Fruit fly (Drosophila melanogaster) whole organism, adult: ENCODE data around the gene Met.

Experiments used
- CG11617 ChIP-seq: fragments of 200-800 bp; sonication (Bioruptor generic); optimal IDR thresholded peaks from 2 replicates; lab custom pipeline; 2017; ENCODE audit warnings: mild to moderate bottlenecking, missing biosample characterization, missing genetic modification reagents, missing genetic modification characterization
- CG12768 ChIP-seq: fragments of 200-800 bp; sonication (Bioruptor generic); optimal IDR thresholded peaks from 2 replicates; lab custom pipeline; 2017; ENCODE audit warnings: missing biosample characterization, missing genetic modification characterization, mild to moderate bottlenecking, moderate library complexity, missing genetic modification reagents
- CG14711 ChIP-seq: fragments of 200-800 bp; sonication (Bioruptor generic); optimal IDR thresholded peaks from 2 replicates; lab custom pipeline; 2018; ENCODE audit warnings: missing biosample characterization, mild to moderate bottlenecking, missing genetic modification characterization, moderate library complexity
- CG1620 ChIP-seq: fragments of 200-800 bp; sonication (Bioruptor generic); optimal IDR thresholded peaks from 2 replicates; lab custom pipeline; 2016; ENCODE audit warnings: missing biosample characterization, missing genetic modification characterization
- CG33017 ChIP-seq: fragments of 200-800 bp; sonication (Bioruptor generic); optimal IDR thresholded peaks from 2 replicates; lab custom pipeline; 2018; ENCODE audit warnings: missing biosample characterization, mild to moderate bottlenecking, missing genetic modification characterization, moderate library complexity
- CG5204 ChIP-seq: fragments of 200-800 bp; sonication (Bioruptor generic); optimal IDR thresholded peaks from 2 replicates; lab custom pipeline; 2016; ENCODE audit warnings: missing biosample characterization, missing genetic modification characterization
- CG7045 ChIP-seq: fragments of 200-800 bp; sonication (Bioruptor generic); optimal IDR thresholded peaks from 2 replicates; lab custom pipeline; 2017; ENCODE audit warnings: missing biosample characterization, mild to moderate bottlenecking, missing genetic modification characterization
- CG7101 ChIP-seq: fragments of 200-800 bp; sonication (Bioruptor generic); optimal IDR thresholded peaks from 2 replicates; lab custom pipeline; 2018; ENCODE audit warnings: missing biosample characterization, mild to moderate bottlenecking, missing genetic modification characterization, moderate library complexity
- Clk ChIP-seq: fragments of 200-800 bp; sonication (Bioruptor generic); optimal IDR thresholded peaks from 2 replicates; lab custom pipeline; 2017; ENCODE audit warnings: missing biosample characterization, missing genetic modification characterization
- Crg-1 ChIP-seq: fragments of 200-800 bp; sonication (Bioruptor generic); optimal IDR thresholded peaks from 2 replicates; lab custom pipeline; 2016; ENCODE audit warnings: missing biosample characterization, missing genetic modification characterization
- Hr96 ChIP-seq: fragments of 200-800 bp; sonication (Bioruptor generic); optimal IDR thresholded peaks from 2 replicates; lab custom pipeline; 2016; ENCODE audit warnings: missing biosample characterization, missing genetic modification characterization
- Mnt ChIP-seq: fragments of 200-800 bp; sonication (Bioruptor generic); optimal IDR thresholded peaks from 2 replicates; lab custom pipeline; 2016; ENCODE audit warnings: missing biosample characterization, mild to moderate bottlenecking, missing genetic modification characterization
- bab1 ChIP-seq: fragments of 200-800 bp; sonication (Bioruptor generic); optimal IDR thresholded peaks from 3 replicates; lab custom pipeline; 2019; ENCODE audit warnings: missing biosample characterization, mild to moderate bottlenecking, missing genetic modification characterization, moderate library complexity
- cic ChIP-seq: fragments of 200-800 bp; sonication (Bioruptor generic); optimal IDR thresholded peaks from 2 replicates; lab custom pipeline; 2017; ENCODE audit warnings: missing biosample characterization, mild to moderate bottlenecking, missing genetic modification characterization, moderate library complexity
- cnc ChIP-seq, 2 experiments: fragments of >200 bp; optimal IDR thresholded peaks; 2 replicates each; lab custom pipeline; 2017
- kay ChIP-seq: fragments of 200-800 bp; sonication (Bioruptor generic); peaks from one replicate; lab custom pipeline; 2016; ENCODE audit warnings: missing biosample characterization, missing genetic modification characterization, borderline replicate concordance
- ovo ChIP-seq: fragments of 200-800 bp; sonication (Bioruptor generic); optimal IDR thresholded peaks from 2 replicates; lab custom pipeline; 2016; ENCODE audit warnings: missing biosample characterization, missing genetic modification characterization
- pad ChIP-seq: fragments of 200-800 bp; sonication (Bioruptor generic); optimal IDR thresholded peaks from 3 replicates; lab custom pipeline; 2017; ENCODE audit warnings: missing biosample characterization, missing genetic modification characterization, mild to moderate bottlenecking, moderate library complexity, missing genetic modification reagents
- tj ChIP-seq: fragments of 200-800 bp; sonication (Bioruptor generic); optimal IDR thresholded peaks from 3 replicates; lab custom pipeline; 2017; ENCODE audit warnings: missing biosample characterization, mild to moderate bottlenecking, missing genetic modification characterization, moderate library complexity
- toe ChIP-seq: fragments of 200-800 bp; sonication (Bioruptor generic); optimal IDR thresholded peaks from 2 replicates; lab custom pipeline; 2016; ENCODE audit warnings: missing biosample characterization, missing genetic modification characterization

The Met gene

DNA sequence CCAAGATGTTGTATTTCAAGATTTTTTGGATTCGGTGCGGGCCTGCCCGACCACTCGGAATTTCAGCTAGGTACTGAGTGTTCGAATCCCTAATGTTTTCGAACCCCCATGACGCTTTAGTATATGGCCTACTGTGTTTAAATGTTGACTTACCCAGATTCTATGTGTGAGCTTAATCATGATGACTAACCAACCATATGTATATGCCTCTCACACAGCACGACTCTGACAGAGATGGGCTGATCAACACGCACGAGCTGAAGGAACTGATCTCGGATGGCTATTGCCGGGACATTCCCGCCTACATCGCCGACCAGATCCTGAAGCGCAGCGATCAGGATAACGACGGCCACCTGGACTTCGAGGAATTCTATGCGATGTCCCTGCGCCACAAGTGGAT, 11.8 kb upstream of the Met start, which contains the start of gene CG2533:
Gene CG2533 (minus strand): TSS at position 101 of the 400 bp plus-strand sequence.
- TF ChIP-seq Clk (GFP tag; lab: Kevin White, UChicago), result no peak
- TF ChIP-seq pad, result no peak
- no peak for TF ChIP-seq CG1620
- TF ChIP-seq cnc (optimal IDR thresholded peaks at IDR 0.05; lab: Kevin White, UChicago), result no peak
- no peak for TF ChIP-seq CG14711 (tag; lab: Kevin White, UChicago)
- no peak for TF ChIP-seq Crg-1 (GFP tag; lab: Kevin White, UChicago)

DNA sequence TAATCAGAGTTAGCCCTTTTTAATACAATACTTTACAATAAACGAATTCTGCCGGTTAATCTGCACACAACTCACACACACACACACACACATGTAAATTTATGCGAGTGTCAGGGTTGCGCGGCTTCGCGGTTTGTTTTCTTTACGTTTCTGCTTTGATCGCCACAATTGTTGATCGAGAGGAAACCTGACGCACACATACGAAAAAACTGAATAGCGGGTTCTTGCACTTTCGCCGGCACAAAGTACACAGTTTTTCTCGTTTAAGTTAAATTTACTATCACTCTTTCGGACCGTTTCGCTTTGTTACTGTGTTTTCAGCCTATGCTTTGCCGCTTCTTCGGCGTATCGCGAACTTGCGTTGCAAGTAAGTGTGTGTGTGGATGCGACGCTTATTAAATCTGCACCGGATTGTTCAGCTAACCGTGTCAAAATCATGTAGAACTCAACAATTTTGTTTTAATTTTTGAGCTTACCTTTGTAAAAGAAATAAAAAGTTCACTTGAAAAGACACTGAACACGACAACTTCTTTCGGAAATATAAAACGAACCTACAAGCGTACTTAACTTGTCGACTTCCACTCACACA, 4.8 kb upstream of the Met start:
- TF ChIP-seq cnc (optimal IDR thresholded peaks at IDR 0.05; lab: Kevin White, UChicago) (no peak), cic (peak; percentile 31), tj (GFP tag; lab: Kevin White, UChicago) (peak; percentile 86), CG14711 (tag; lab: Kevin White, UChicago) (peak; percentile 94)

- peak; percentile 94 for TF ChIP-seq ovo (GFP tag; lab: Kevin White, UChicago)
- TF ChIP-seq Clk (GFP tag; lab: Kevin White, UChicago), result no peak
- TF ChIP-seq bab1 (GFP tag; lab: Kevin White, UChicago), result peak; percentile 11
- peak; percentile 11 for TF ChIP-seq cic
- TF ChIP-seq toe (GFP tag; lab: Kevin White, UChicago), result no peak
- TF ChIP-seq CG33017 (tag; lab: Kevin White, UChicago), result no peak
- no peak for TF ChIP-seq Crg-1 (GFP tag; lab: Kevin White, UChicago)
- TF ChIP-seq CG5204 (GFP tag; lab: Kevin White, UChicago), result no peak
- TF ChIP-seq CG7101 (tag; lab: Kevin White, UChicago), result peak; percentile 22
- TF ChIP-seq Mnt (GFP tag; lab: Kevin White, UChicago), result peak; percentile 85
- no peak for TF ChIP-seq pad
Measured at dm6 chrX:11611645-11612079, 4.3 kb upstream of the Met start, which contains the start of the genes CG2247 and CG1703. TSS of gene CG2247 (minus strand) at chrX:11611652. TSS of gene CG1703 (plus strand) at chrX:11611927.

dm6 chrX:11616496-11616952, 600 bp downstream of the Met start:
- peak; percentile 54 for TF ChIP-seq pad
- TF ChIP-seq toe (GFP tag; lab: Kevin White, UChicago), result no peak
- TF ChIP-seq CG1620, result no peak
- no peak for TF ChIP-seq kay (GFP tag; lab: Kevin White, UChicago)
- no peak for TF ChIP-seq Clk (GFP tag; lab: Kevin White, UChicago)
- no peak for TF ChIP-seq cic

dm6 chrX:11619617-11620016, 3.7 kb downstream of the Met start:
- TF ChIP-seq pad (no peak), CG7045 (no peak), toe (GFP tag; lab: Kevin White, UChicago) (no peak), CG12768 (GFP tag; lab: Kevin White, UChicago) (no peak), cic (peak; percentile 60), CG5204 (GFP tag; lab: Kevin White, UChicago) (no peak), CG14711 (tag; lab: Kevin White, UChicago) (no peak), tj (GFP tag; lab: Kevin White, UChicago) (no peak)

dm6 chrX:11620527-11620926, 4.6 kb downstream of the Met start:
- TF ChIP-seq bab1 (GFP tag; lab: Kevin White, UChicago) (no peak), cic (peak; percentile 31), CG11617 (GFP tag; lab: Kevin White, UChicago) (no peak)

dm6 chrX:11621315-11621865, 5.5 kb downstream of the Met start:
- TF ChIP-seq pad, result peak; percentile 56
- no peak for TF ChIP-seq CG11617 (GFP tag; lab: Kevin White, UChicago)
- no peak for TF ChIP-seq Mnt (GFP tag; lab: Kevin White, UChicago)
- TF ChIP-seq CG5204 (GFP tag; lab: Kevin White, UChicago), result no peak
- TF ChIP-seq kay (GFP tag; lab: Kevin White, UChicago), result peak; percentile 84

DNA sequence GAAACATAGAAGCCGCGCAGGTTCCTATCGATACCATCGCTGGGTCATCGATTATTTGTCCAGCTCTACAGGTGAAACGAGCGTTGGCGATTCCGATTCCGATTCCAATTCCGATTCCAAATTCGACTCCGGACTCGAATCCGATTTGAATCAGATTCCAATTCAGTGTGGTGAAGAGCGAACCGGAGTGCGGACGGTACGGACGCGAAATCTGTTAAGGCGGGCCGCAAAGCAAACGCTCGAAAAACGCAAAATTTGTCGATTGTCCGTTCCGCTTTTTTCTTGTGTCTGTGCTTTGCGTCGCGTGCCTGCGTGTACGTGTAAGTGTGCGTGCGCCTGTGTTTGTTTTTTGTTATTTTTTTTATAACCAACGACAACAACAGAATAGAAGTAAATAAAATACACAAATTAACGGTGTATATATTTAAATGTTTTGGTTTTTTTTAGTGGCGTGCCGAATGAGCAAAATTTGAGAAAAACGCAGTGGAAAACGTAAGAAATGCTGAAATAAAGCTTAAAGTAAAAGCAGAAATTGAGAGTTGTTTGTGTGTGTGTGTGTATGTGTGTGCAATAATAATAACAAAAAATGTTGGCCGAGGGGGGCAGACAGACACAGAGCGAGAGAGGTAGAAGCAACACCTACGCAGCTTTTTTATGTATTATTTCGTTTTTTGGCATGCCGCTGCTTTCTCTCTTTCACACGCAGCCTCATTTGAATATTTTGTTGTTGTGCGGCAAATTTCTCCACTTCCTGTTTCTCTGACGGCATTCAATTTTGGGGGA, 6.1 kb downstream of the Met start, which contains the start of gene Ptp10D:
Gene Ptp10D (plus strand): TSS at position 150 of the 783 bp plus-strand sequence.
- no peak for TF ChIP-seq pad
- TF ChIP-seq Hr96, result no peak
- peak; percentile 53 for TF ChIP-seq CG12768 (GFP tag; lab: Kevin White, UChicago)
- TF ChIP-seq Clk (GFP tag; lab: Kevin White, UChicago), result no peak
- no peak for TF ChIP-seq CG33017 (tag; lab: Kevin White, UChicago)
- no peak for TF ChIP-seq CG14711 (tag; lab: Kevin White, UChicago)
- TF ChIP-seq CG11617 (GFP tag; lab: Kevin White, UChicago), result peak; percentile 10
- TF ChIP-seq cnc (optimal IDR thresholded peaks at IDR 0.05; lab: Kevin White, UChicago), result no peak
- TF ChIP-seq tj (GFP tag; lab: Kevin White, UChicago), result peak; percentile 78
- no peak for TF ChIP-seq CG5204 (GFP tag; lab: Kevin White, UChicago)
- peak; percentile 21 for TF ChIP-seq Crg-1 (GFP tag; lab: Kevin White, UChicago)
- peak; percentile 71 for TF ChIP-seq Mnt (GFP tag; lab: Kevin White, UChicago)
- no peak for TF ChIP-seq CG7045
- TF ChIP-seq toe (GFP tag; lab: Kevin White, UChicago), result no peak
- peak; percentile 40 for TF ChIP-seq ovo (GFP tag; lab: Kevin White, UChicago)
- TF ChIP-seq cic, result peak; percentile 29
- TF ChIP-seq kay (GFP tag; lab: Kevin White, UChicago), result no peak
- peak; percentile 41 for TF ChIP-seq CG7101 (tag; lab: Kevin White, UChicago)
- TF ChIP-seq CG1620, result no peak
- TF ChIP-seq bab1 (GFP tag; lab: Kevin White, UChicago), result peak; percentile 61
